Worm (Caenorhabditis elegans) whole organism, L2 larva: ENCODE data around the gene chdh-1.

ENCODE experiments used
- C34F6.9 ChIP-seq: fragments of 150-350 bp; optimal IDR thresholded peaks from 2 replicates; lab custom pipeline; 2014; ENCODE audit warnings: missing biosample characterization, missing genetic modification characterization
- F13H6.1 ChIP-seq: sonication (generic microtip); optimal IDR thresholded peaks from 2 replicates; lab custom pipeline; 2016; ENCODE audit warnings: missing genetic modification characterization, missing compliant biosample characterization
- R02D3.7 ChIP-seq: fragments of 150-350 bp; optimal IDR thresholded peaks from 2 replicates; lab custom pipeline; 2014; ENCODE audit warnings: missing biosample characterization, missing genetic modification characterization
- Y55F3AM.14 ChIP-seq: fragments of 200-800 bp; sonication (Bioruptor generic); optimal IDR thresholded peaks from 2 replicates; lab custom pipeline; 2018; ENCODE audit warnings: mild to moderate bottlenecking, missing genetic modification characterization, missing compliant biosample characterization
- ZK546.5 ChIP-seq: sonication (generic microtip); optimal IDR thresholded peaks from 2 replicates; lab custom pipeline; 2017; ENCODE audit warnings: missing biosample characterization, missing genetic modification characterization
- alr-1 ChIP-seq: fragments of 150-350 bp; optimal IDR thresholded peaks from 2 replicates; lab custom pipeline; 2014; ENCODE audit warnings: missing biosample characterization, missing genetic modification characterization
- ama-1 ChIP-seq: fragments of 150-350 bp; optimal IDR thresholded peaks from 2 replicates; lab custom pipeline; 2018; ENCODE audit warnings: inconsistent platforms
- blmp-1 ChIP-seq: sonication (generic microtip); optimal IDR thresholded peaks from 2 replicates; lab custom pipeline; 2017; ENCODE audit warnings: missing genetic modification characterization, mild to moderate bottlenecking, missing compliant biosample characterization, antibody characterized with exemption, moderate library complexity; ENCODE audit not compliant: insufficient read depth
- ceh-16 ChIP-seq: fragments of 150-350 bp; optimal IDR thresholded peaks from 2 replicates; lab custom pipeline; 2014; ENCODE audit warnings: missing biosample characterization, missing genetic modification characterization
- ceh-82 ChIP-seq: fragments of 150-350 bp; optimal IDR thresholded peaks from 2 replicates; lab custom pipeline; 2014; ENCODE audit warnings: missing biosample characterization, missing genetic modification characterization
- crh-2 ChIP-seq: sonication (generic microtip); optimal IDR thresholded peaks from 2 replicates; lab custom pipeline; 2017; ENCODE audit warnings: missing biosample characterization, missing genetic modification characterization
- egl-27 ChIP-seq: sonication (generic microtip); optimal IDR thresholded peaks from 3 replicates; lab custom pipeline; 2017; ENCODE audit warnings: missing biosample characterization, missing genetic modification reagents, missing genetic modification characterization
- elt-1 ChIP-seq: fragments of 150-350 bp; optimal IDR thresholded peaks from 2 replicates; lab custom pipeline; 2014; ENCODE audit warnings: missing biosample characterization, missing genetic modification characterization
- elt-3 ChIP-seq: sonication (generic microtip); optimal IDR thresholded peaks from 2 replicates; lab custom pipeline; 2017; ENCODE audit warnings: missing biosample characterization, missing genetic modification characterization
- fos-1 ChIP-seq: fragments of 150-350 bp; optimal IDR thresholded peaks from 2 replicates; lab custom pipeline; 2014; ENCODE audit warnings: missing biosample characterization, missing genetic modification characterization
- gmeb-1 ChIP-seq: fragments of 150-350 bp; optimal IDR thresholded peaks from 2 replicates; lab custom pipeline; 2014; ENCODE audit warnings: missing biosample characterization, missing genetic modification characterization
- lin-11 ChIP-seq: fragments of 150-350 bp; sonication (generic microtip); optimal IDR thresholded peaks from 2 replicates; lab custom pipeline; 2014; ENCODE audit warnings: missing biosample characterization, missing genetic modification characterization, inconsistent platforms, mixed read lengths
- lin-13 ChIP-seq: fragments of 150-350 bp; optimal IDR thresholded peaks from 2 replicates; lab custom pipeline; 2014; ENCODE audit warnings: missing biosample characterization, missing genetic modification reagents, missing genetic modification characterization
- lin-39 ChIP-seq: fragments of 150-350 bp; optimal IDR thresholded peaks from 2 replicates; lab custom pipeline; 2014; ENCODE audit warnings: missing biosample characterization, missing genetic modification reagents, missing genetic modification characterization
- lsy-2 ChIP-seq, 2 experiments: fragments of 150-350 bp in 1 of 2; sonication (generic microtip) in 1 of 2; optimal IDR thresholded peaks; 2 replicates each; lab custom pipeline; 2014 to 2017; ENCODE audit warnings: missing biosample characterization in 2 of 2, missing genetic modification characterization in 2 of 2
- mab-5 ChIP-seq: fragments of 150-350 bp; optimal IDR thresholded peaks from 2 replicates; lab custom pipeline; 2014; ENCODE audit warnings: missing biosample characterization, missing genetic modification characterization
- mbf-1 ChIP-seq: sonication (generic microtip); optimal IDR thresholded peaks from 2 replicates; lab custom pipeline; 2017; ENCODE audit warnings: missing biosample characterization, missing genetic modification characterization
- nhr-10 ChIP-seq: sonication (generic microtip); optimal IDR thresholded peaks from 2 replicates; lab custom pipeline; 2017; ENCODE audit warnings: missing biosample characterization, missing genetic modification characterization
- nhr-11 ChIP-seq: fragments of 150-350 bp; optimal IDR thresholded peaks from 2 replicates; lab custom pipeline; 2014; ENCODE audit warnings: missing biosample characterization, missing genetic modification characterization
- nhr-12 ChIP-seq: fragments of 150-350 bp; optimal IDR thresholded peaks from 2 replicates; lab custom pipeline; 2014; ENCODE audit warnings: missing biosample characterization, missing genetic modification characterization
- nhr-129 ChIP-seq: fragments of 150-350 bp; optimal IDR thresholded peaks from 2 replicates; lab custom pipeline; 2014; ENCODE audit warnings: missing biosample characterization, missing genetic modification characterization
- nhr-21 ChIP-seq: fragments of 150-350 bp; optimal IDR thresholded peaks from 2 replicates; lab custom pipeline; 2014; ENCODE audit warnings: missing biosample characterization, missing genetic modification characterization
- nhr-23 ChIP-seq: fragments of 150-350 bp; optimal IDR thresholded peaks from 2 replicates; lab custom pipeline; 2014; ENCODE audit warnings: missing biosample characterization, missing genetic modification reagents, missing genetic modification characterization
- nhr-237 ChIP-seq: fragments of 150-350 bp; optimal IDR thresholded peaks from 2 replicates; lab custom pipeline; 2014; ENCODE audit warnings: missing biosample characterization, missing genetic modification characterization
- nhr-25 ChIP-seq: fragments of 150-350 bp; sonication (generic microtip); optimal IDR thresholded peaks from 3 replicates; lab custom pipeline; 2014; ENCODE audit warnings: missing biosample characterization, missing genetic modification characterization
- nhr-6 ChIP-seq: fragments of 150-350 bp; optimal IDR thresholded peaks from 2 replicates; lab custom pipeline; 2014; ENCODE audit warnings: missing biosample characterization, missing genetic modification characterization
- nhr-77 ChIP-seq: fragments of 150-350 bp; optimal IDR thresholded peaks from 2 replicates; lab custom pipeline; 2014; ENCODE audit warnings: missing biosample characterization, missing genetic modification characterization
- peb-1 ChIP-seq: fragments of 150-350 bp; optimal IDR thresholded peaks from 2 replicates; lab custom pipeline; 2014; ENCODE audit warnings: missing biosample characterization, missing genetic modification characterization
- sem-4 ChIP-seq: fragments of 150-350 bp; optimal IDR thresholded peaks from 2 replicates; lab custom pipeline; 2014; ENCODE audit warnings: missing biosample characterization, missing genetic modification reagents, missing genetic modification characterization
- skn-1 ChIP-seq: sonication (generic microtip); optimal IDR thresholded peaks from 2 replicates; lab custom pipeline; 2017; ENCODE audit warnings: missing biosample characterization, missing genetic modification characterization
- sma-3 ChIP-seq: sonication (generic microtip); optimal IDR thresholded peaks from 2 replicates; lab custom pipeline; 2016; ENCODE audit warnings: missing genetic modification reagents, missing genetic modification characterization, missing compliant biosample characterization
- sma-9 ChIP-seq, 2 experiments: fragments of 150-350 bp in 1 of 2; sonication (generic microtip) in 1 of 2; optimal IDR thresholded peaks; 2 replicates each; lab custom pipeline; 2014 to 2016; ENCODE audit warnings: missing genetic modification characterization in 2 of 2, mild to moderate bottlenecking in 1 of 2, missing biosample characterization in 1 of 2, missing compliant biosample characterization in 1 of 2, missing genetic modification reagents in 1 of 2, moderate library complexity in 1 of 2
- unc-39 ChIP-seq: fragments of 150-350 bp; optimal IDR thresholded peaks from 2 replicates; lab custom pipeline; 2014; ENCODE audit warnings: missing biosample characterization, missing genetic modification characterization
- unc-55 ChIP-seq: fragments of 150-350 bp; sonication (generic microtip); optimal IDR thresholded peaks from 3 replicates; lab custom pipeline; 2014; ENCODE audit warnings: missing biosample characterization, missing genetic modification reagents, missing genetic modification characterization
- unc-62 ChIP-seq: fragments of 150-350 bp; optimal IDR thresholded peaks from 2 replicates; lab custom pipeline; 2014; ENCODE audit warnings: missing biosample characterization, missing genetic modification reagents, missing genetic modification characterization
- zag-1 ChIP-seq: fragments of 150-350 bp; optimal IDR thresholded peaks from 2 replicates; lab custom pipeline; 2014; ENCODE audit warnings: missing biosample characterization, missing genetic modification characterization
- ztf-1 ChIP-seq: fragments of 200-800 bp; sonication (Bioruptor generic); conservative IDR thresholded peaks from 2 replicates; pipeline ENCODE4 v1.3.6; 2022; ENCODE audit warnings: missing genetic modification characterization, missing compliant biosample characterization
- ztf-11 ChIP-seq: sonication (generic microtip); optimal IDR thresholded peaks from 2 replicates; lab custom pipeline; 2017; ENCODE audit warnings: missing biosample characterization, missing genetic modification characterization
- ztf-4 ChIP-seq: fragments of 150-350 bp; optimal IDR thresholded peaks from 2 replicates; lab custom pipeline; 2014; ENCODE audit warnings: missing biosample characterization, missing genetic modification characterization

chdh-1 gene

ce11 chrII:8691344-8691960 is 7.3 kb downstream of the chdh-1 start, which contains the start of gene C34C6.3:
TSS of gene C34C6.3 (plus strand) at chrII:8691910.
- TF ChIP-seq sma-9 (GFP tag; optimal IDR thresholded peaks at IDR 0.05; lab: Kevin White, UChicago) (no peak), sma-9 (tag; optimal IDR thresholded peaks at IDR 0.05; lab: Kevin White, UChicago) (no peak), gmeb-1 (no peak), nhr-25 (no peak), nhr-6 (no peak), peb-1 (no peak), sem-4 (tag; lab: Kevin White, UChicago) (no peak), ztf-4 (no peak), mbf-1 (tag; lab: Kevin White, UChicago) (no peak), lsy-2 (tag; optimal IDR thresholded peaks at IDR 0.05; lab: Kevin White, UChicago) (no peak), mab-5 (no peak), lin-11 (no peak), egl-27 (no peak), nhr-77 (no peak), ama-1 (lab: Kevin White, UChicago) (no peak), nhr-10 (tag; lab: Kevin White, UChicago) (no peak), nhr-21 (no peak), F13H6.1 (no peak), ZK546.5 (tag; lab: Kevin White, UChicago) (no peak)
- TF ChIP-seq, all 48 proteins: peak for 0

ce11 chrII:8685623-8686022 is 13.1 kb downstream of the chdh-1 start, which contains the start of gene C34C6.9:
TSS of gene C34C6.9 (plus strand) at chrII:8685923.
- TF ChIP-seq unc-39 (tag; lab: Kevin White, UChicago), result no peak
- TF ChIP-seq lin-39 (tag; lab: Kevin White, UChicago), result no peak
- TF ChIP-seq ztf-1, result no peak
- TF ChIP-seq sem-4 (tag; lab: Kevin White, UChicago), result no peak
- TF ChIP-seq elt-3 (tag; lab: Kevin White, UChicago), result no peak
- no peak for TF ChIP-seq R02D3.7
- no peak for TF ChIP-seq nhr-11
- TF ChIP-seq nhr-129 (tag; lab: Kevin White, UChicago), result no peak
- no peak for TF ChIP-seq peb-1
- no peak for TF ChIP-seq gmeb-1
- TF ChIP-seq ztf-11 (tag; lab: Kevin White, UChicago), result no peak
- TF ChIP-seq crh-2, result no peak
- no peak for TF ChIP-seq nhr-77
- TF ChIP-seq ama-1 (lab: Kevin White, UChicago), result no peak
- no peak for TF ChIP-seq sma-3 (GFP tag; lab: Kevin White, UChicago)
- no peak for TF ChIP-seq elt-1 (tag; lab: Kevin White, UChicago)
- TF ChIP-seq lin-11, result no peak

DNA sequence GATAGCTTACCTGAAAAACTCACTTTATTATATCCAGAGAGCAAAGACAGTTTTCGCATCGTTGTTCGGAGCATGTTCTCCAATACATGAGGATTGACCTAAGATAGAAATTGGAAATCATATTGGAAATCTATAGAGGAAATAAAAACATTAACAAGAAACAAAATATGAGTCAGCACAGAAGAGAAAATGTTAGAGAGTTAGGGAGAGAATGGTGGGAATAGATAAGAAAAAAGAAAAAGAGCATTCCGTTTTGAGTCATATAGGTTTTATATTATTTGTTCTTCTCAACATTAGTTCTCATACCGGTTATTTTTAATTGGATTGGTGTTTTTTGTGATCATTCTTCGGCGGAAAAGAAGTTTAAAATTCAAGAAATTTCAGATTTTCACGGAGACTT is 13.9 kb downstream of the chdh-1 start, which contains the start of gene hgap-2:
hgap-2 (minus strand) TSS at position 101 of the 400 bp plus-strand sequence.
- TF ChIP-seq F13H6.1 (no peak), fos-1 (tag; lab: Kevin White, UChicago) (peak; percentile 53), ztf-11 (tag; lab: Kevin White, UChicago) (no peak)

DNA sequence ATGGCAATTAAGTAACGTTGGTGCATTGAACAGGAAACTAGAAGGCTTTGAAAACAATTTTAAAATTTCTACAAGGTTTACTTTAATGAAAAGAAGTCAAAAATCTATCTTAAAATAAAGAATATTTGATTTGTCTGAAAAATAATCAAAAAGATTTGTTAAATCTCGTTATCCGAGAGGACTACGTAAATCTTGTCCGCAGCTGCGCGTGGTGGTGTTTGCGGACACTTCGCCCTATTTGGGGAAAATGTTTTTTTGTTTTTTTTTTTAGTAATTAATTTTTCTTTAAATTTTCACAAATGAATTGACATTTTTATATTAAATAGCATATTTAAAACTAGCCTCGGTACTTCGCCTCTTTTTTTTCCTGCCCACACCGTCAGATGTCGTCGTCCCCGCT is 14.8 kb downstream of the chdh-1 start:
- peak; percentile 71 for TF ChIP-seq unc-55 (GFP tag; lab: Kevin White, UChicago)
- TF ChIP-seq peb-1, result no peak
- peak; percentile 59 for TF ChIP-seq crh-2
- TF ChIP-seq sma-9 (GFP tag; optimal IDR thresholded peaks at IDR 0.05; lab: Kevin White, UChicago), result peak; percentile 49
- TF ChIP-seq sma-9 (tag; optimal IDR thresholded peaks at IDR 0.05; lab: Kevin White, UChicago), result no peak
- TF ChIP-seq mbf-1 (tag; lab: Kevin White, UChicago), result no peak
- no peak for TF ChIP-seq ceh-16
- no peak for TF ChIP-seq nhr-6
- TF ChIP-seq egl-27, result no peak
- no peak for TF ChIP-seq nhr-237
- TF ChIP-seq lin-39 (tag; lab: Kevin White, UChicago), result no peak
- peak; percentile 84 for TF ChIP-seq C34F6.9 (tag; lab: Kevin White, UChicago)
- TF ChIP-seq fos-1 (tag; lab: Kevin White, UChicago), result peak; percentile 14
- TF ChIP-seq nhr-23 (tag; lab: Kevin White, UChicago), result no peak
- TF ChIP-seq blmp-1 (tag; lab: Kevin White, UChicago), result no peak
- TF ChIP-seq zag-1 (tag; lab: Kevin White, UChicago), result no peak
- TF ChIP-seq skn-1 (tag; lab: Kevin White, UChicago), result no peak
- TF ChIP-seq alr-1 (tag; lab: Kevin White, UChicago), result no peak
- no peak for TF ChIP-seq ztf-11 (tag; lab: Kevin White, UChicago)
- no peak for TF ChIP-seq elt-1 (tag; lab: Kevin White, UChicago)
- no peak for TF ChIP-seq unc-39 (tag; lab: Kevin White, UChicago)
- TF ChIP-seq lin-13 (GFP tag; lab: Kevin White, UChicago), result peak; percentile 72
- no peak for TF ChIP-seq unc-62 (GFP tag; lab: Kevin White, UChicago)
- no peak for TF ChIP-seq nhr-10 (tag; lab: Kevin White, UChicago)
- no peak for TF ChIP-seq ZK546.5 (tag; lab: Kevin White, UChicago)
- no peak for TF ChIP-seq gmeb-1
- TF ChIP-seq mab-5, result no peak
- no peak for TF ChIP-seq nhr-11
- TF ChIP-seq ztf-1, result no peak
- TF ChIP-seq ceh-82, result no peak
- TF ChIP-seq nhr-25, result no peak
- TF ChIP-seq sma-3 (GFP tag; lab: Kevin White, UChicago), result no peak
- TF ChIP-seq nhr-129 (tag; lab: Kevin White, UChicago), result no peak
- no peak for TF ChIP-seq nhr-12
- no peak for TF ChIP-seq F13H6.1
- TF ChIP-seq lin-11, result no peak
- no peak for TF ChIP-seq Y55F3AM.14 (GFP tag; lab: Kevin White, UChicago)
- TF ChIP-seq nhr-21, result no peak
